Fruit fly (Drosophila melanogaster): Measurements from ENCODE around the gene CTCF.

DNA sequence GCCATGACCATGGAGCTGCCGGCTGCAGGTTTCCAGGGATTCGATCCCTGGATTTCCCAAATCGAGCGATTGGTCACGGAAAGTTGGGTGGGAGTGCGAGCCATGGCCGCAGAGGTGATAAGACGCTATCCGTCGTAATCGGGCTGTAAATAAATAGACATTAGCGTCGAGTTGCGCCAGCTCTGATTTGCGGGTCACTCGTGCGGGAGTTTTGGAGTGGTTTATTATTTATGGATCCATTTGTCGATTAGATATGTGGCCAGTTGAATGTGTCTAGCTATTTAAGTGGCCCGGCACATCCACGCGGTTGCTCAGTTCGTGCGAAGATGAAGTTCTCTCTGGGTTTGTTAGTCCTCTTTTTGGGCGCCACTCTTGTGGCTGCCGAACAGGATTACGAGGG, 41.5 kb upstream of the CTCF start, which contains the start of gene CG8562:
- TF ChIP-seq Sin3A (optimal IDR thresholded peaks at IDR 0.05) (no peak), psq (optimal IDR thresholded peaks at IDR 0.05) (no peak), ttk (optimal IDR thresholded peaks at IDR 0.05) (no peak), Myc (optimal IDR thresholded peaks at IDR 0.05) (no peak), insv (optimal IDR thresholded peaks at IDR 0.05) (no peak)

All from Kc167 (cell line).